Worm (Caenorhabditis elegans) whole organism, late embryonic: ENCODE measurements around the gene pyt-1.

Experiments used
- ama-1 ChIP-seq: fragments of 150-350 bp; optimal IDR thresholded peaks from 2 replicates; lab custom pipeline; 2014
- ceh-34 ChIP-seq: sonication (generic microtip); optimal IDR thresholded peaks from 2 replicates; lab custom pipeline; 2016; ENCODE audit warnings: mild to moderate bottlenecking, missing genetic modification characterization, missing compliant biosample characterization
- elt-2 ChIP-seq: sonication (generic microtip); optimal IDR thresholded peaks from 2 replicates; lab custom pipeline; 2016; ENCODE audit warnings: missing genetic modification reagents, missing genetic modification characterization, missing compliant biosample characterization
- eyg-1 ChIP-seq: sonication (generic microtip); optimal IDR thresholded peaks from 2 replicates; lab custom pipeline; 2016; ENCODE audit warnings: missing genotype, missing genetic modification characterization, missing compliant biosample characterization
- fkh-10 ChIP-seq: fragments of 150-350 bp; optimal IDR thresholded peaks from 2 replicates; lab custom pipeline; 2014; ENCODE audit warnings: missing biosample characterization, missing genetic modification reagents, missing genetic modification characterization
- hlh-6 ChIP-seq: sonication (generic microtip); optimal IDR thresholded peaks from 2 replicates; lab custom pipeline; 2016; ENCODE audit warnings: missing genotype, missing genetic modification characterization, missing compliant biosample characterization
- pqm-1 ChIP-seq: sonication (generic microtip); optimal IDR thresholded peaks from 2 replicates; lab custom pipeline; 2016; ENCODE audit warnings: missing genetic modification characterization, missing compliant biosample characterization
- rnt-1 ChIP-seq: sonication (generic microtip); optimal IDR thresholded peaks from 2 replicates; lab custom pipeline; 2016; ENCODE audit warnings: missing genetic modification characterization, missing compliant biosample characterization
- tbx-2 ChIP-seq: sonication (generic microtip); optimal IDR thresholded peaks from 2 replicates; lab custom pipeline; 2016; ENCODE audit warnings: missing genetic modification characterization, missing compliant biosample characterization
- tbx-7 ChIP-seq: sonication (generic microtip); optimal IDR thresholded peaks from 2 replicates; lab custom pipeline; 2016; ENCODE audit warnings: missing genotype, missing genetic modification characterization, missing compliant biosample characterization
- unc-42 ChIP-seq: sonication (generic microtip); optimal IDR thresholded peaks from 2 replicates; lab custom pipeline; 2016; ENCODE audit warnings: missing genotype, missing genetic modification characterization, missing compliant biosample characterization
- unc-55 ChIP-seq: sonication (generic microtip); optimal IDR thresholded peaks from 2 replicates; lab custom pipeline; 2017; ENCODE audit warnings: missing biosample characterization, missing genetic modification reagents, missing genetic modification characterization

ce11 chrV:10246443-10246885 lies 17.3 kb upstream of the pyt-1 start:
- TF ChIP-seq eyg-1 (tag; lab: Kevin White, UChicago) (no peak), ama-1 (no peak), hlh-6 (no peak), unc-42 (tag; lab: Kevin White, UChicago) (peak; percentile 17), tbx-7 (tag; lab: Kevin White, UChicago) (no peak), fkh-10 (GFP tag; lab: Kevin White, UChicago) (no peak), elt-2 (tag; lab: Kevin White, UChicago) (no peak), pqm-1 (no peak), ceh-34 (tag; lab: Kevin White, UChicago) (no peak), tbx-2 (tag; lab: Kevin White, UChicago) (no peak), rnt-1 (tag; lab: Kevin White, UChicago) (no peak), unc-55 (GFP tag; lab: Kevin White, UChicago) (no peak)
